Fruit fly (Drosophila melanogaster): ENCODE data around the gene CG31674.

Gene CG31674

dm6 chr2L:20879567-20880141 is 48.6 kb downstream of the CG31674 start:
- TF ChIP-seq CG17801 (GFP tag; optimal IDR thresholded peaks at IDR 0.05; ENCODE audit: partially characterized antibody), result no peak

DNA sequence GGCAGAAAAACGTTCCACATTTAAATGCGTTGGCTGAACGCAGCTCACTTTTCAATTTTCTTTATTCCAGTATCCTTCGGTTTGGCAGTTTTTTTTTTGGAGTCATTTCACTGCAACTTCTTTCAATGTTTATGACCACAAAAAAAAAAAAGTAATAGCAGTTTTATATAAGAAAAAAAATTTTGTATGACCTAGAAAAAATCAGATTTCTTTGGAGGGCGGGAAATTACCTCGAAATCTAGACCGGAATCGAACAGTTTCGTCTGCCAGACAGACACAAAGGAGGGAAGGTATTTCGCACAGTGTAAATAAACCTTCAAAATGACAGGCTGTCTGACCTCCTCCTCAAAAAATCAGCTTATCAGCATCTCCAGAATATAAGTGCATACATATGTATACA is 49.4 kb downstream of the CG31674 start:
- no peak for TF ChIP-seq CG17801 (GFP tag; optimal IDR thresholded peaks at IDR 0.05; ENCODE audit: partially characterized antibody)

dm6 chr2L:20881353-20882079 is 50.5 kb downstream of the CG31674 start:
- no peak for TF ChIP-seq CG17801 (GFP tag; optimal IDR thresholded peaks at IDR 0.05; ENCODE audit: partially characterized antibody)

Data from ovary, adult (tissue).